Worm (Caenorhabditis elegans): ENCODE measurements around the gene M110.8.

Gene M110.8

ce11 chrII:8216433-8216832 is 7.1 kb upstream of the M110.8 start, which contains the start of gene M110.3:
Gene M110.3, minus strand, starts transcription at chrII:8216616.
- TF ChIP-seq lir-1 (GFP tag; conservative IDR thresholded peaks at IDR 0.05) (no peak), nhr-80 (tag; optimal IDR thresholded peaks at IDR 0.05) (peak; percentile 5), lag-1 (GFP tag; IDR thresholded peaks at IDR 0.05) (no peak), ceh-79 (tag; optimal IDR thresholded peaks at IDR 0.05) (no peak), bed-1 (GFP tag; IDR thresholded peaks at IDR 0.05) (no peak), lsl-1 (GFP tag; optimal IDR thresholded peaks at IDR 0.05) (peak; percentile 33), mxl-1 (tag; optimal IDR thresholded peaks at IDR 0.05) (no peak), zim-3 (tag; optimal IDR thresholded peaks at IDR 0.05) (no peak), hmg-1.2 (GFP tag; IDR thresholded peaks at IDR 0.05) (peak; percentile 90; the same call in 1 of the 2 replicates), xnd-1 (tag; optimal IDR thresholded peaks at IDR 0.05) (no peak), ztf-28 (GFP tag; IDR thresholded peaks at IDR 0.05) (no peak), dpl-1 (GFP tag; optimal IDR thresholded peaks at IDR 0.05) (no peak), F23B12.7 (tag; optimal IDR thresholded peaks at IDR 0.05; ENCODE audit: insufficient read depth) (peak; percentile 70), T07F8.4 (tag; optimal IDR thresholded peaks at IDR 0.05) (no peak), cebp-1 (GFP tag; IDR thresholded peaks at IDR 0.05) (peak; percentile 66; the same call in 1 of the 2 replicates), cebp-1 (tag; optimal IDR thresholded peaks at IDR 0.05) (peak; percentile 96), dpff-1 (tag; optimal IDR thresholded peaks at IDR 0.05) (no peak), F39B2.1 (GFP tag; IDR thresholded peaks at IDR 0.05) (no peak), egrh-3 (GFP tag; IDR thresholded peaks at IDR 0.05) (no peak), D2030.7 (GFP tag; IDR thresholded peaks at IDR 0.05) (no peak), snpc-3.4 (tag; optimal IDR thresholded peaks at IDR 0.05) (peak; percentile 36), F37B4.10 (GFP tag; IDR thresholded peaks at IDR 0.05) (no peak), F33H1.4 (GFP tag; IDR thresholded peaks at IDR 0.05) (peak; percentile 73), madf-6 (GFP tag; IDR thresholded peaks at IDR 0.05) (0 out of 2 replicates have a peak, but pooled peaks have one; percentile 24), nfya-1 (tag; optimal IDR thresholded peaks at IDR 0.05; ENCODE audit: borderline replicate concordance, insufficient read depth) (no peak), ztf-6 (GFP tag; IDR thresholded peaks at IDR 0.05) (no peak), lin-35 (GFP tag; optimal IDR thresholded peaks at IDR 0.05) (no peak)

- TF ChIP-seq zfh-2 (GFP tag; conservative IDR thresholded peaks at IDR 0.05), result no peak
- TF ChIP-seq athp-1 (tag; optimal IDR thresholded peaks at IDR 0.05), result no peak
- no peak for TF ChIP-seq ztf-22 (GFP tag; optimal IDR thresholded peaks at IDR 0.05)
- no peak for TF ChIP-seq nfya-1 (tag; optimal IDR thresholded peaks at IDR 0.05; ENCODE audit: borderline replicate concordance, insufficient read depth)
- no peak for TF ChIP-seq lsy-27 (tag; optimal IDR thresholded peaks at IDR 0.05; ENCODE audit: borderline replicate concordance, insufficient read depth)
- no peak for TF ChIP-seq F49E8.2 (tag; optimal IDR thresholded peaks at IDR 0.05; ENCODE audit: insufficient read depth)
- no peak for TF ChIP-seq F23B12.7 (tag; optimal IDR thresholded peaks at IDR 0.05; ENCODE audit: insufficient read depth)
- no peak for TF ChIP-seq C06A6.2 (GFP tag; conservative IDR thresholded peaks at IDR 0.05)
- TF ChIP-seq F33H1.4 (GFP tag; IDR thresholded peaks at IDR 0.05), result no peak
- TF ChIP-seq dpff-1 (tag; optimal IDR thresholded peaks at IDR 0.05), result no peak
- TF ChIP-seq snpc-1.3 (tag; optimal IDR thresholded peaks at IDR 0.05; ENCODE audit: insufficient read depth), result no peak
- no peak for TF ChIP-seq madf-8 (GFP tag; conservative IDR thresholded peaks at IDR 0.05)
- TF ChIP-seq lsl-1 (GFP tag; optimal IDR thresholded peaks at IDR 0.05), result no peak
- TF ChIP-seq dox-1 (GFP tag; IDR thresholded peaks at IDR 0.05), result no peak
Measured at ce11 chrII:8214367-8214766, 5.0 kb upstream of the M110.8 start, which contains the start of gene M110.10. Gene M110.10, minus strand, starts transcription at chrII:8214467.
